Worm (Caenorhabditis elegans): ENCODE data around the gene htrl-1.
A peak's percentile ranks its signal among the peaks of the same experiment; 100 is the strongest.

The htrl-1 gene

DNA sequence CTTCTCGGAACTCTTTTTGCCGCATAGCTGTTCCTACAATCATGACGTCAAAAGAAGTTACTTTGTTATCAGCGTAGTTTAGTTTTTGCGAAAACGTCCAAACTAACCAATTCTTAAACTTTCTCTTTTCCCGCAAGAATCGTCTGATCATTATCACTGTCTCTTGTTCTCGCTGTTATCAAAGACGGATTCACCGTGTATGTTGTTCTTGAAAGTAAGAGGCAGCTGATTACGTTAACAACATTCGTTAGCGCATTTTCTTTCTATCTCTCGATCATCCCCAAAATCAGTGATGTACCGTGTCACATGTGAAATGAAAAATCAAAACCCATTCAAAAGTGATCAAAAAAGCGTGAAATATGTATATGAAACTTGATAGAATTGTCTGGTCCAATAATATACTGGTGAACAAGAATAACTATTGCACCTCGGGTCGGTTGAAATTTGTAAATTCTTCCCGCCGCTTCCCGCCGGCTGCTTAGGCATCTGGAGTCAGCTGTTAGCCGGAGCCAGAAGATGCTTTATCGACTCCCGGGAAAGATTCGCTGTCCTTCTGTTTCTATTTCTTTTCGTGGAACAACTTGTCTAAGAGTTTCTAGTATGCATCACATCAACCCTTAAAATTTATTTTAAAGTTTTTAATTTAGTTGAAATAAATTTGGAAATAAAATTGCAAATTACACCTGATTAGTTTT lies 38.5 kb upstream of the htrl-1 start:
- TF ChIP-seq nhr-19 (GFP tag; conservative IDR thresholded peaks at IDR 0.05) (peak; percentile 14), ztf-11 (tag; optimal IDR thresholded peaks at IDR 0.05) (no peak), alr-1 (tag; optimal IDR thresholded peaks at IDR 0.05; ENCODE audit: borderline replicate concordance) (no peak), irx-1 (tag; optimal IDR thresholded peaks at IDR 0.05) (no peak), vab-15 (tag; optimal IDR thresholded peaks at IDR 0.05) (no peak), C34B4.2 (tag; optimal IDR thresholded peaks at IDR 0.05) (no peak), F16B12.6 (tag; optimal IDR thresholded peaks at IDR 0.05) (no peak), sptf-1 (tag; optimal IDR thresholded peaks at IDR 0.05) (no peak), nhr-237 (tag; optimal IDR thresholded peaks at IDR 0.05) (no peak), lin-14 (GFP tag; optimal IDR thresholded peaks at IDR 0.05) (peak; percentile 72), fkh-4 (tag; optimal IDR thresholded peaks at IDR 0.05; ENCODE audit: borderline replicate concordance) (no peak), nhr-71 (tag; optimal IDR thresholded peaks at IDR 0.05) (peak; percentile 68), aha-1 (tag; optimal IDR thresholded peaks at IDR 0.05) (no peak), fos-1 (tag; optimal IDR thresholded peaks at IDR 0.05) (no peak), zip-4 (GFP tag; optimal IDR thresholded peaks at IDR 0.05) (no peak), mdl-1 (tag; optimal IDR thresholded peaks at IDR 0.05) (peak in 1 of 2 experiments; percentile 60), zag-1 (tag; optimal IDR thresholded peaks at IDR 0.05) (no peak), lir-3 (tag; optimal IDR thresholded peaks at IDR 0.05; ENCODE audit: poor library complexity) (no peak), snpc-4 (tag; optimal IDR thresholded peaks at IDR 0.05) (no peak), Y116A8C.19 (tag; optimal IDR thresholded peaks at IDR 0.05; ENCODE audit: borderline replicate concordance) (no peak), mef-2 (tag; optimal IDR thresholded peaks at IDR 0.05) (no peak), isw-1 (GFP tag; IDR thresholded peaks at IDR 0.05) (no peak), nhr-47 (tag; optimal IDR thresholded peaks at IDR 0.05) (no peak), sox-4 (tag; optimal IDR thresholded peaks at IDR 0.05) (no peak), jun-1 (tag; optimal IDR thresholded peaks at IDR 0.05) (peak; percentile 11), unc-98 (GFP tag; IDR thresholded peaks at IDR 0.05) (no peak), lin-39 (tag; optimal IDR thresholded peaks at IDR 0.05) (no peak), fkh-10 (GFP tag; optimal IDR thresholded peaks at IDR 0.05) (no peak), ama-1 (optimal IDR thresholded peaks at IDR 0.05) (peak; percentile 65), nhr-90 (tag; optimal IDR thresholded peaks at IDR 0.05; ENCODE audit: poor library complexity) (peak; percentile 51), blmp-1 (tag; optimal IDR thresholded peaks at IDR 0.05) (peak; percentile 99), nhr-11 (tag; optimal IDR thresholded peaks at IDR 0.05) (no peak), lin-35 (GFP tag; optimal IDR thresholded peaks at IDR 0.05) (peak in 1 of 2 experiments; percentile 71), nhr-85 (tag) (peak; percentile 81), efl-1 (optimal IDR thresholded peaks at IDR 0.05) (no peak), efl-1 (GFP tag; optimal IDR thresholded peaks at IDR 0.05 in 1 of 2) (peak in 1 of 2 experiments; percentile 78), nhr-84 (tag; optimal IDR thresholded peaks at IDR 0.05) (no peak), elt-2 (tag; optimal IDR thresholded peaks at IDR 0.05) (peak; percentile 87), nhr-20 (tag; optimal IDR thresholded peaks at IDR 0.05) (peak; percentile 76), unc-86 (tag; optimal IDR thresholded peaks at IDR 0.05) (no peak), snu-23 (GFP tag; optimal IDR thresholded peaks at IDR 0.05) (peak; percentile 37), hlh-17 (GFP tag; optimal IDR thresholded peaks at IDR 0.05; ENCODE audit: borderline replicate concordance) (no peak), nhr-77 (tag; optimal IDR thresholded peaks at IDR 0.05) (no peak), elt-3 (tag; optimal IDR thresholded peaks at IDR 0.05) (peak in 5 of 6 experiments; percentile 64 to 90 (median 68)), skn-1 (tag; optimal IDR thresholded peaks at IDR 0.05) (no peak), nhr-28 (tag; optimal IDR thresholded peaks at IDR 0.05) (no peak), tlp-1 (tag; optimal IDR thresholded peaks at IDR 0.05) (no peak), swsn-7 (tag; optimal IDR thresholded peaks at IDR 0.05) (no peak), nhr-12 (tag; optimal IDR thresholded peaks at IDR 0.05) (no peak), pag-3 (tag; optimal IDR thresholded peaks at IDR 0.05; ENCODE audit: borderline replicate concordance, insufficient read depth) (no peak), egl-13 (tag; optimal IDR thresholded peaks at IDR 0.05) (no peak), C04F5.9 (tag; optimal IDR thresholded peaks at IDR 0.05) (no peak), ceh-88 (GFP tag; IDR thresholded peaks at IDR 0.05) (no peak)

Measured in whole organism, L1 larva.